Worm (Caenorhabditis elegans) whole organism, L4 larva: ENCODE data around the gene E04F6.4.

ENCODE experiments used
- F10B5.3 ChIP-seq: sonication (generic microtip); optimal IDR thresholded peaks from 2 replicates; lab custom pipeline; 2016; ENCODE audit warnings: mild to moderate bottlenecking, missing genetic modification characterization, missing compliant biosample characterization
- F37D6.2 ChIP-seq: sonication (generic microtip); optimal IDR thresholded peaks from 2 replicates; lab custom pipeline; 2016; ENCODE audit warnings: mild to moderate bottlenecking, missing genetic modification characterization, missing compliant biosample characterization
- T20F7.1 ChIP-seq: fragments of 200-800 bp; sonication (Bioruptor generic); optimal IDR thresholded peaks from 2 replicates; lab custom pipeline; 2018; ENCODE audit warnings: mild to moderate bottlenecking, missing genetic modification characterization, missing compliant biosample characterization
- Y48G9A.11 ChIP-seq: fragments of 200-800 bp; sonication (Bioruptor generic); IDR thresholded peaks from 2 replicates; pipeline ENCODE4 v1.3.6; 2022; ENCODE audit warnings: missing genetic modification reagents, missing genetic modification characterization, missing compliant biosample characterization
- Y75B8A.6 ChIP-seq: fragments of 200-800 bp; sonication (Bioruptor generic); IDR thresholded peaks from 2 replicates; pipeline ENCODE4 v1.3.6; 2022; ENCODE audit warnings: missing genetic modification reagents, missing genetic modification characterization, missing compliant biosample characterization
- ceh-62 ChIP-seq: sonication (generic microtip); optimal IDR thresholded peaks from 2 replicates; lab custom pipeline; 2017; ENCODE audit warnings: missing biosample characterization, missing genetic modification characterization
- ces-1 ChIP-seq: fragments of 150-350 bp; sonication (generic microtip); optimal IDR thresholded peaks from 4 replicates; lab custom pipeline; 2014; ENCODE audit warnings: missing biosample characterization, missing genetic modification reagents, missing genetic modification characterization
- daf-16 ChIP-seq, 3 experiments: sonication (generic microtip); optimal IDR thresholded peaks; 2 replicates each; lab custom pipeline; 2016 to 2017; ENCODE audit warnings: missing genetic modification characterization in 3 of 3, missing genetic modification reagents in 3 of 3, mild to moderate bottlenecking in 2 of 3, missing compliant biosample characterization in 2 of 3, missing biosample characterization in 1 of 3, moderate library complexity in 1 of 3
- daf-19 ChIP-seq: fragments of 200-800 bp; sonication (Bioruptor generic); conservative IDR thresholded peaks from 2 replicates; pipeline ENCODE4 v1.3.6; 2022; ENCODE audit warnings: missing genetic modification characterization, missing compliant biosample characterization
- daf-8 ChIP-seq: fragments of 200-800 bp; sonication (Bioruptor generic); IDR thresholded peaks from 2 replicates; pipeline ENCODE4 v1.3.6; 2022; ENCODE audit warnings: missing genetic modification characterization, missing compliant biosample characterization
- dmd-6 ChIP-seq: fragments of 200-800 bp; sonication (Bioruptor generic); IDR thresholded peaks from 2 replicates; pipeline ENCODE4 v1.3.6; 2022; ENCODE audit warnings: missing genetic modification reagents, missing genetic modification characterization, missing compliant biosample characterization
- dve-1 ChIP-seq: sonication (generic microtip); optimal IDR thresholded peaks from 2 replicates; lab custom pipeline; 2017; ENCODE audit warnings: antibody characterized with exemption, mild to moderate bottlenecking, missing genetic modification characterization, missing compliant biosample characterization; ENCODE audit not compliant: insufficient read depth
- egl-43 ChIP-seq: fragments of 200-800 bp; sonication (Bioruptor generic); IDR thresholded peaks from 2 replicates; pipeline ENCODE4 v1.3.6; 2022; ENCODE audit warnings: missing genetic modification reagents, missing genetic modification characterization, missing compliant biosample characterization
- hlh-11 ChIP-seq: fragments of 200-800 bp; sonication (Bioruptor generic); optimal IDR thresholded peaks from 2 replicates; lab custom pipeline; 2018; ENCODE audit warnings: mild to moderate bottlenecking, missing genetic modification characterization, missing compliant biosample characterization
- lim-7 ChIP-seq: fragments of 200-800 bp; sonication (Bioruptor generic); IDR thresholded peaks from 2 replicates; pipeline ENCODE4 v1.3.6; 2022; ENCODE audit warnings: missing genetic modification characterization, missing compliant biosample characterization
- lin-1 ChIP-seq: fragments of 200-800 bp; sonication (Bioruptor generic); IDR thresholded peaks from 2 replicates; pipeline ENCODE4 v1.3.6; 2022; ENCODE audit warnings: missing genetic modification reagents, missing genetic modification characterization, missing compliant biosample characterization
- mep-1 ChIP-seq: fragments of 150-350 bp; sonication (generic microtip); optimal IDR thresholded peaks from 3 replicates; lab custom pipeline; 2014; ENCODE audit warnings: missing biosample characterization, missing genetic modification characterization
- mxl-2 ChIP-seq: fragments of 200-800 bp; sonication (Bioruptor generic); conservative IDR thresholded peaks from 2 replicates; pipeline ENCODE4 v1.3.6; 2022; ENCODE audit warnings: missing genetic modification reagents, missing genetic modification characterization, missing compliant biosample characterization
- nhr-102 ChIP-seq: sonication (generic microtip); optimal IDR thresholded peaks from 2 replicates; lab custom pipeline; 2016; ENCODE audit warnings: mild to moderate bottlenecking, missing genetic modification characterization, moderate library complexity, missing compliant biosample characterization
- nhr-11 ChIP-seq: fragments of 150-350 bp; optimal IDR thresholded peaks from 2 replicates; lab custom pipeline; 2014; ENCODE audit warnings: missing biosample characterization, missing genetic modification characterization
- nhr-111 ChIP-seq: fragments of 200-800 bp; sonication (Bioruptor generic); optimal IDR thresholded peaks from 2 replicates; lab custom pipeline; 2018; ENCODE audit warnings: mild to moderate bottlenecking, missing genetic modification characterization, missing compliant biosample characterization
- nhr-28 ChIP-seq: fragments of 150-350 bp; optimal IDR thresholded peaks from 2 replicates; lab custom pipeline; 2014; ENCODE audit warnings: missing biosample characterization, missing genetic modification characterization
- nhr-42 ChIP-seq: fragments of 200-800 bp; sonication (Bioruptor generic); IDR thresholded peaks from 2 replicates; pipeline ENCODE4 v1.3.6; 2022; ENCODE audit warnings: missing genetic modification characterization, missing compliant biosample characterization
- nhr-77 ChIP-seq: fragments of 150-350 bp; optimal IDR thresholded peaks from 2 replicates; lab custom pipeline; 2014; ENCODE audit warnings: missing biosample characterization, missing genetic modification characterization
- php-3 ChIP-seq: fragments of 200-800 bp; sonication (Bioruptor generic); IDR thresholded peaks from 2 replicates; pipeline ENCODE4 v1.3.6; 2022; ENCODE audit warnings: missing genetic modification reagents, missing genetic modification characterization, missing compliant biosample characterization
- pqm-1 ChIP-seq: sonication (generic microtip); optimal IDR thresholded peaks from 2 replicates; lab custom pipeline; 2017; ENCODE audit warnings: missing biosample characterization, missing genetic modification characterization
- skn-1 ChIP-seq: fragments of 150-350 bp; optimal IDR thresholded peaks from 2 replicates; lab custom pipeline; 2014; ENCODE audit warnings: missing biosample characterization, missing genetic modification characterization
- tag-97 ChIP-seq: fragments of 200-800 bp; sonication (Bioruptor generic); IDR thresholded peaks from 2 replicates; pipeline ENCODE4 v1.3.6; 2022; ENCODE audit warnings: missing genetic modification characterization, missing compliant biosample characterization
- unc-62 ChIP-seq, 3 experiments: fragments of 150-350 bp in 1 of 3; sonication (generic microtip); optimal IDR thresholded peaks in 2 of 3; peaks in 1 of 3; 1 replicate in 1 of 3; 2 replicates in 2 of 3; lab custom pipeline; 2014 to 2017; ENCODE audit warnings: missing biosample characterization in 3 of 3, missing genetic modification characterization in 3 of 3, missing genetic modification reagents in 3 of 3, missing genotype in 1 of 3
- vab-7 ChIP-seq: fragments of 200-800 bp; sonication (Bioruptor generic); IDR thresholded peaks from 2 replicates; pipeline ENCODE4 v1.3.6; 2022; ENCODE audit warnings: missing genetic modification reagents, missing genetic modification characterization, missing compliant biosample characterization
- ztf-11 ChIP-seq: fragments of 150-350 bp; optimal IDR thresholded peaks from 2 replicates; lab custom pipeline; 2014; ENCODE audit warnings: missing biosample characterization, missing genetic modification characterization
- ztf-7 ChIP-seq: fragments of 150-350 bp; optimal IDR thresholded peaks from 2 replicates; lab custom pipeline; 2014; ENCODE audit warnings: missing biosample characterization, missing genetic modification characterization

The E04F6.4 gene

ce11 chrII:7204951-7205350 lies 15.7 kb downstream of the E04F6.4 start, which contains the start of gene srd-58:
Gene srd-58, minus strand, starts transcription at chrII:7205051.
- TF ChIP-seq skn-1 (tag; lab: Kevin White, UChicago): no peak

DNA sequence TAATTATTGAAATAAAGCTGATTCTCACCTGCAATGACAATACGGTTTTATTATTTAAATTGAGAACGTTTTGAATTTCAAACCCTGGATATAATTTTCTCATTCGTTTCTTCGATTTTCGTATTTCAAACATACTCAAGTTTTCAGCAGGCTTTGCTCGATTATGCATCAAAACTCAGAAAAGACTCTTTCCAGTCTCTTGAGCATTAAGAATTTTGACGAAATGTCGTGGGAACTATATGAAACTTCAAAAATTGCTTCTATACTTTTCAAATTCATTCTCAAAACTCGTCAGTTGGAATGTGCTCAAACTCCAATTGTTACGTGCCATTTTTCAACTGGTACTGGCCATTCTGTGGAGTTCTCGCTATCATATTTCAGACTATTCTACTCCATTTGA lies 16.2 kb downstream of the E04F6.4 start, which contains the start of gene srd-59:
Gene srd-59, plus strand, starts transcription at position 301 of the 400 bp plus-strand sequence.
- no peak for TF ChIP-seq ztf-7 (tag; lab: Kevin White, UChicago)
- no peak for TF ChIP-seq lim-7
- no peak for TF ChIP-seq tag-97 (GFP tag; lab: Robert Waterston, UW)
- no peak for TF ChIP-seq php-3 (GFP tag; lab: Robert Waterston, UW)
- TF ChIP-seq Y75B8A.6: no peak
- no peak for TF ChIP-seq unc-62 (GFP tag; optimal IDR thresholded peaks at IDR 0.05 in 1 of 2; lab: Kevin White, UChicago)
- no peak for TF ChIP-seq unc-62 (tag; optimal IDR thresholded peaks at IDR 0.05; lab: Kevin White, UChicago)
- no peak for TF ChIP-seq F10B5.3
- no peak for TF ChIP-seq ztf-11 (tag; lab: Kevin White, UChicago)
- TF ChIP-seq nhr-102: no peak
- no peak for TF ChIP-seq egl-43 (GFP tag; lab: Robert Waterston, UW)
- no peak for TF ChIP-seq daf-8
- no peak for TF ChIP-seq pqm-1 (tag; lab: Kevin White, UChicago)
- no peak for TF ChIP-seq ceh-62 (tag; lab: Kevin White, UChicago)
- TF ChIP-seq mep-1 (tag; lab: Kevin White, UChicago): no peak
- no peak for TF ChIP-seq mxl-2 (GFP tag; lab: Robert Waterston, UW)
- no peak for TF ChIP-seq ces-1 (GFP tag; lab: Kevin White, UChicago)
- TF ChIP-seq daf-19 (GFP tag; lab: Robert Waterston, UW): no peak
- no peak for TF ChIP-seq nhr-42

ce11 chrII:7207649-7208048 lies 18.4 kb downstream of the E04F6.4 start:
- TF ChIP-seq unc-62 (GFP tag; optimal IDR thresholded peaks at IDR 0.05 in 1 of 2; lab: Kevin White, UChicago): peak in 1 of 2 experiments; percentile 90
- no peak for TF ChIP-seq unc-62 (tag; optimal IDR thresholded peaks at IDR 0.05; lab: Kevin White, UChicago)
- TF ChIP-seq nhr-111: no peak

DNA sequence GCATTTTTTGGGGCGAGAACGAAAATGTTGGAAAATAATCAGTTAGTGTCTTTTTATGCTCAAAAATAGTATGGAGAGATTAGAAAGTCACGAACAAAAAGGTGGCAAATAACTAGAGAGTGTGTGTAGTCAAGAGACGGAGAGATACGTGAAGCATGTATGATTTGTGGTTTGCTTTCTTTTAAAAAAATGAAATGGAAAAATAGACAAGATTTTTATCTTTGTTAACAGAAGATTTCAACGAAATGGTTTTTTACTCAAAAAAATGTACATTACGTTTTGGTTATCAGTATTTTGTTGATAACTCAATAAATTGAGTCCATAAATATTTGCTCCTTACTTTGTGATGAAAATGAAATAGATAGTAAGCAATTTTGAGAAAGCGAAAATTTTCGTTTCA lies 19.0 kb downstream of the E04F6.4 start, which contains the start of gene dhs-7:
Gene dhs-7, minus strand, starts transcription at position 277 of the 400 bp plus-strand sequence.
- TF ChIP-seq lin-1 (GFP tag; lab: Robert Waterston, UW) (no peak), dmd-6 (GFP tag; lab: Robert Waterston, UW) (peak; percentile 36; the same call in 1 of the 2 replicates), nhr-28 (tag; lab: Kevin White, UChicago) (peak; percentile 34), nhr-11 (no peak), daf-16 (GFP tag; optimal IDR thresholded peaks at IDR 0.05; lab: Kevin White, UChicago) (no peak), daf-16 (tag; optimal IDR thresholded peaks at IDR 0.05; lab: Kevin White, UChicago) (peak; percentile 70), hlh-11 (tag; lab: Kevin White, UChicago) (peak; percentile 20), pqm-1 (tag; lab: Kevin White, UChicago) (peak; percentile 47), dve-1 (tag; lab: Kevin White, UChicago) (peak; percentile 58)
- TF ChIP-seq, all 104 proteins: peak for 6

DNA sequence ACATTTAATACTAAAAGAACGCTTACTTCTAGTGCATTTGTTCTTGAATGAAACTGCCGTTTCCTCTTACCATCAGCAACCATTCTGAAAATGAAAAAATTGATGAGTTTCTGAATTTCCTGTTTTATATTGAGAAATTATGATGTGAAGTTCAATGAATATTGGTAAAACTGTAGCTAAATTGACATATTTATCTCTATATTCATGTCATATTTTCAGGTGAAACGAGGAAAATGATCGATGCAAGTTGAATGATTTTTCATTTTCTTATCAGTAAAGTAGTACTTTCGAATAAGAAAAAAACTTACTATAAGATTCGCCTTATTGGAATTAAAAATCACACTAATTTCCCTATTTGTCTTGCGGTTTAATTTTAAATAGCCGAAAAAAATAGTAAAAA lies 21.0 kb downstream of the E04F6.4 start, which contains the start of gene E04F6.15:
Gene E04F6.15, minus strand, starts transcription at position 101 of the 400 bp plus-strand sequence.
- TF ChIP-seq vab-7 (GFP tag; lab: Robert Waterston, UW) (no peak), F37D6.2 (tag; lab: Kevin White, UChicago) (no peak), Y48G9A.11 (GFP tag; lab: Robert Waterston, UW) (no peak), dve-1 (tag; lab: Kevin White, UChicago) (peak; percentile 31), dmd-6 (GFP tag; lab: Robert Waterston, UW) (peak; percentile 47; the same call in 1 of the 2 replicates), nhr-77 (tag; lab: Kevin White, UChicago) (no peak), T20F7.1 (GFP tag; lab: Kevin White, UChicago) (peak; percentile 10)
